Worm (Caenorhabditis elegans) whole organism, L4 larva: ENCODE measurements around the gene nhr-98.

Experiments
- Y75B8A.6 ChIP-seq: fragments of 200-800 bp; sonication (Bioruptor generic); IDR thresholded peaks from 2 replicates; pipeline ENCODE4 v1.3.6; 2022; ENCODE audit warnings: missing genetic modification reagents, missing genetic modification characterization, missing compliant biosample characterization
- ZK546.5 ChIP-seq, 2 experiments: sonication (generic microtip); optimal IDR thresholded peaks; 2 replicates each; lab custom pipeline; 2017; ENCODE audit warnings: missing biosample characterization in 2 of 2, missing genetic modification characterization in 2 of 2
- aly-2 ChIP-seq: sonication (generic microtip); optimal IDR thresholded peaks from 2 replicates; lab custom pipeline; 2018; ENCODE audit warnings: missing biosample characterization, missing genetic modification characterization
- ceh-82 ChIP-seq: sonication (generic microtip); optimal IDR thresholded peaks from 2 replicates; lab custom pipeline; 2017; ENCODE audit warnings: missing biosample characterization, missing genetic modification characterization
- daf-19 ChIP-seq: fragments of 200-800 bp; sonication (Bioruptor generic); conservative IDR thresholded peaks from 2 replicates; pipeline ENCODE4 v1.3.6; 2022; ENCODE audit warnings: missing genetic modification characterization, missing compliant biosample characterization
- dpl-1 ChIP-seq: fragments of 150-350 bp; optimal IDR thresholded peaks from 2 replicates; lab custom pipeline; 2014; ENCODE audit warnings: missing biosample characterization, missing genetic modification reagents, missing genetic modification characterization
- egl-27 ChIP-seq: sonication (generic microtip); optimal IDR thresholded peaks from 3 replicates; lab custom pipeline; 2017; ENCODE audit warnings: missing biosample characterization, missing genetic modification reagents, missing genetic modification characterization
- jun-1 ChIP-seq: fragments of 150-350 bp; optimal IDR thresholded peaks from 2 replicates; lab custom pipeline; 2014; ENCODE audit warnings: missing biosample characterization, missing genetic modification reagents, missing genetic modification characterization
- nhr-10 ChIP-seq: fragments of 150-350 bp; optimal IDR thresholded peaks from 2 replicates; lab custom pipeline; 2014; ENCODE audit warnings: missing biosample characterization, missing genetic modification characterization
- rbr-2 ChIP-seq: sonication (generic microtip); optimal IDR thresholded peaks from 2 replicates; lab custom pipeline; 2016; ENCODE audit warnings: missing genotype, missing genetic modification characterization, missing compliant biosample characterization
- set-16 ChIP-seq: fragments of 200-800 bp; sonication (Bioruptor generic); IDR thresholded peaks from 2 replicates; pipeline ENCODE4 v1.3.6; 2022; ENCODE audit warnings: missing genetic modification reagents, missing genetic modification characterization, missing compliant biosample characterization
- snpc-4 ChIP-seq: fragments of 150-350 bp; optimal IDR thresholded peaks from 2 replicates; lab custom pipeline; 2014; ENCODE audit warnings: missing biosample characterization, missing genetic modification characterization

- TF ChIP-seq snpc-4 (tag; lab: Kevin White, UChicago) (no peak), dpl-1 (GFP tag; lab: Kevin White, UChicago) (no peak), Y75B8A.6 (no peak), set-16 (GFP tag; lab: Robert Waterston, UW) (no peak), jun-1 (tag; lab: Kevin White, UChicago) (no peak), ZK546.5 (tag; optimal IDR thresholded peaks at IDR 0.05; lab: Kevin White, UChicago) (no peak), daf-19 (GFP tag; lab: Robert Waterston, UW) (no peak), rbr-2 (tag; lab: Kevin White, UChicago) (no peak), egl-27 (no peak), ceh-82 (no peak), aly-2 (tag; lab: Kevin White, UChicago) (no peak), nhr-10 (tag; lab: Kevin White, UChicago) (no peak)
These were observed 50.1 kb downstream of the nhr-98 start, which contains the start of gene srlf-35 for ce11 chrV:503728-504127.
